Fruit fly (Drosophila melanogaster) whole organism, embryonic: ENCODE results near the gene Lst8.

Experiments
- CG12219 ChIP-seq: fragments of 200-800 bp; sonication (Bioruptor generic); optimal IDR thresholded peaks from 3 replicates; lab custom pipeline; 2018; ENCODE audit warnings: missing biosample characterization, mild to moderate bottlenecking, missing genetic modification characterization
- CG1233 ChIP-seq: fragments of 200-800 bp; sonication (Bioruptor generic); optimal IDR thresholded peaks from 4 replicates; lab custom pipeline; 2018; ENCODE audit warnings: missing biosample characterization, mild to moderate bottlenecking, missing genetic modification characterization
- CG14965 ChIP-seq: fragments of 200-800 bp; sonication (Bioruptor generic); optimal IDR thresholded peaks from 2 replicates; lab custom pipeline; 2016; ENCODE audit warnings: missing biosample characterization, missing genetic modification characterization, borderline replicate concordance
- CG18262 ChIP-seq: fragments of 200-800 bp; optimal IDR thresholded peaks from 3 replicates; lab custom pipeline; 2019; ENCODE audit warnings: missing biosample characterization, mild to moderate bottlenecking, missing genetic modification characterization, moderate library complexity
- CG18764 ChIP-seq: fragments of 200-800 bp; sonication (Bioruptor generic); optimal IDR thresholded peaks from 3 replicates; lab custom pipeline; 2016; ENCODE audit warnings: missing biosample characterization, missing genetic modification characterization
- CG2120 ChIP-seq: fragments of 200-800 bp; sonication (Bioruptor generic); optimal IDR thresholded peaks from 3 replicates; lab custom pipeline; 2016; ENCODE audit warnings: missing biosample characterization, missing genetic modification characterization
- CG2129 ChIP-seq: fragments of 200-800 bp; sonication (Bioruptor generic); IDR thresholded peaks from 2 replicates; pipeline ENCODE4 v1.3.6; 2022; ENCODE audit warnings: missing biosample characterization, missing genetic modification characterization; ENCODE audit not compliant: partially characterized antibody
- CG2202 ChIP-seq: fragments of 200-800 bp; sonication (Bioruptor generic); optimal IDR thresholded peaks from 2 replicates; lab custom pipeline; 2018; ENCODE audit warnings: missing biosample characterization, mild to moderate bottlenecking, missing genetic modification characterization
- CG34422 ChIP-seq: fragments of 200-800 bp; sonication (Bioruptor generic); IDR thresholded peaks from 3 replicates; pipeline ENCODE4 v1.3.6; 2022; ENCODE audit warnings: missing biosample characterization, missing genetic modification characterization
- CG6175 ChIP-seq: fragments of 200-800 bp; sonication (Bioruptor generic); IDR thresholded peaks from 3 replicates; pipeline ENCODE4 v1.3.6; 2022; ENCODE audit warnings: missing biosample characterization, missing genetic modification characterization
- CG6813 ChIP-seq: fragments of 200-800 bp; sonication (Bioruptor generic); optimal IDR thresholded peaks from 2 replicates; lab custom pipeline; 2017; ENCODE audit warnings: missing biosample characterization, missing genetic modification characterization, mild to moderate bottlenecking, moderate library complexity, missing genetic modification reagents
- CG8765 ChIP-seq: fragments of 200-800 bp; sonication (Bioruptor generic); IDR thresholded peaks from 2 replicates; pipeline ENCODE4 v1.3.6; 2022; ENCODE audit warnings: missing biosample characterization, missing genetic modification characterization
- CG9215 ChIP-seq: fragments of 200-800 bp; sonication (Bioruptor generic); IDR thresholded peaks from 2 replicates; pipeline ENCODE4 v1.3.6; 2022; ENCODE audit warnings: missing biosample characterization, missing genetic modification characterization
- CG9817 ChIP-seq: fragments of 200-800 bp; sonication (Bioruptor generic); optimal IDR thresholded peaks from 2 replicates; lab custom pipeline; 2018; ENCODE audit warnings: missing biosample characterization, mild to moderate bottlenecking, missing genetic modification characterization, moderate library complexity
- D ChIP-seq, 2 experiments: fragments of 200-800 bp in 1 of 2; fragments of >200 bp in 1 of 2; sonication (Bioruptor generic) in 1 of 2; optimal IDR thresholded peaks; 2 replicates in 1 of 2; 3 replicates in 1 of 2; lab custom pipeline; 2017; ENCODE audit warnings: mild to moderate bottlenecking in 1 of 2, missing biosample characterization in 1 of 2, missing genetic modification characterization in 1 of 2, missing genetic modification reagents in 1 of 2
- Ets97D ChIP-seq: fragments of 200-800 bp; sonication (Bioruptor generic); optimal IDR thresholded peaks from 3 replicates; lab custom pipeline; 2016; ENCODE audit warnings: missing biosample characterization, missing genetic modification characterization
- Fer2 ChIP-seq: fragments of 200-800 bp; sonication (Bioruptor generic); optimal IDR thresholded peaks from 2 replicates; lab custom pipeline; 2018; ENCODE audit warnings: missing biosample characterization, mild to moderate bottlenecking, missing genetic modification characterization, moderate library complexity
- HLH3B ChIP-seq: fragments of 200-800 bp; sonication (Bioruptor generic); IDR thresholded peaks from 2 replicates; pipeline ENCODE4 v1.3.6; 2022; ENCODE audit warnings: missing biosample characterization, missing genetic modification characterization
- Hmx ChIP-seq: fragments of 200-800 bp; sonication (Bioruptor generic); optimal IDR thresholded peaks from 2 replicates; lab custom pipeline; 2016; ENCODE audit warnings: missing biosample characterization, missing genetic modification characterization
- Hr78 ChIP-seq, 2 experiments: fragments of 200-800 bp in 1 of 2; fragments of >200 bp in 1 of 2; sonication (Bioruptor generic) in 1 of 2; optimal IDR thresholded peaks; 2 replicates each; lab custom pipeline; 2017 to 2019; ENCODE audit warnings: missing biosample characterization in 2 of 2, missing genetic modification characterization in 2 of 2, mild to moderate bottlenecking in 1 of 2, moderate library complexity in 1 of 2
- MTF-1 ChIP-seq: fragments of 200-800 bp; sonication (Bioruptor generic); optimal IDR thresholded peaks from 2 replicates; lab custom pipeline; 2018; ENCODE audit warnings: missing biosample characterization, mild to moderate bottlenecking, missing genetic modification characterization, borderline replicate concordance
- Mes4 ChIP-seq: fragments of 200-800 bp; sonication (Bioruptor generic); optimal IDR thresholded peaks from 2 replicates; lab custom pipeline; 2016; ENCODE audit warnings: missing biosample characterization, missing genetic modification characterization
- al ChIP-seq: fragments of 200-800 bp; sonication (Bioruptor generic); IDR thresholded peaks from 2 replicates; pipeline ENCODE4 v1.3.6; 2022; ENCODE audit warnings: missing biosample characterization, missing genetic modification characterization
- chm ChIP-seq: fragments of 200-800 bp; sonication (Bioruptor generic); IDR thresholded peaks from 2 replicates; pipeline ENCODE4 v1.3.6; 2022; ENCODE audit warnings: missing biosample characterization, missing genetic modification characterization
- da ChIP-seq: fragments of 200-800 bp; sonication (Bioruptor generic); optimal IDR thresholded peaks from 2 replicates; lab custom pipeline; 2016; ENCODE audit warnings: missing biosample characterization, missing genetic modification characterization
- eve ChIP-seq, 2 experiments: fragments of >200 bp; optimal IDR thresholded peaks; 2 replicates each; lab custom pipeline; 2017; ENCODE audit warnings: missing biosample characterization in 2 of 2, missing genetic modification characterization in 2 of 2
- fd96Cb ChIP-seq: fragments of 200-800 bp; sonication (Bioruptor generic); optimal IDR thresholded peaks from 2 replicates; lab custom pipeline; 2018; ENCODE audit warnings: missing biosample characterization, mild to moderate bottlenecking, missing genetic modification characterization, moderate library complexity
- gsb-n ChIP-seq: fragments of 200-800 bp; sonication (Bioruptor generic); optimal IDR thresholded peaks from 3 replicates; lab custom pipeline; 2018; ENCODE audit warnings: missing biosample characterization, mild to moderate bottlenecking, missing genetic modification characterization
- hth ChIP-seq: fragments of >200 bp; optimal IDR thresholded peaks from 2 replicates; lab custom pipeline; 2017; ENCODE audit warnings: inconsistent platforms
- lilli ChIP-seq: fragments of 200-800 bp; sonication (Bioruptor generic); optimal IDR thresholded peaks from 3 replicates; lab custom pipeline; 2016; ENCODE audit warnings: missing biosample characterization, missing genetic modification characterization
- p53 ChIP-seq: fragments of 200-800 bp; sonication (Bioruptor generic); optimal IDR thresholded peaks from 2 replicates; lab custom pipeline; 2016; ENCODE audit warnings: missing biosample characterization, missing genetic modification characterization
- pros ChIP-seq: fragments of 200-800 bp; sonication (Bioruptor generic); optimal IDR thresholded peaks from 3 replicates; lab custom pipeline; 2019; ENCODE audit warnings: missing biosample characterization, mild to moderate bottlenecking, missing genetic modification characterization, moderate library complexity
- so ChIP-seq: fragments of 200-800 bp; sonication (Bioruptor generic); IDR thresholded peaks from 3 replicates; pipeline ENCODE4 v1.3.6; 2022; ENCODE audit warnings: missing biosample characterization, missing genetic modification characterization
- stc ChIP-seq: fragments of 200-800 bp; sonication (Bioruptor generic); IDR thresholded peaks from 2 replicates; pipeline ENCODE4 v1.3.6; 2022; ENCODE audit warnings: missing biosample characterization, missing genetic modification characterization
- stwl ChIP-seq: fragments of 200-800 bp; sonication (Bioruptor generic); optimal IDR thresholded peaks from 3 replicates; lab custom pipeline; 2018; ENCODE audit warnings: missing biosample characterization, mild to moderate bottlenecking, missing genetic modification characterization, moderate library complexity
- vnd ChIP-seq: fragments of 200-800 bp; sonication (Bioruptor generic); IDR thresholded peaks from 3 replicates; pipeline ENCODE4 v1.3.6; 2022; ENCODE audit warnings: missing biosample characterization, missing genetic modification characterization; ENCODE audit not compliant: partially characterized antibody
- zf30C ChIP-seq: fragments of 200-800 bp; sonication (Bioruptor generic); optimal IDR thresholded peaks from 3 replicates; lab custom pipeline; 2018; ENCODE audit warnings: missing biosample characterization, mild to moderate bottlenecking, missing genetic modification characterization
- zfh2 ChIP-seq: fragments of 200-800 bp; sonication (Bioruptor generic); optimal IDR thresholded peaks from 2 replicates; lab custom pipeline; 2016; ENCODE audit warnings: missing biosample characterization, missing genetic modification characterization

Gene Lst8

DNA sequence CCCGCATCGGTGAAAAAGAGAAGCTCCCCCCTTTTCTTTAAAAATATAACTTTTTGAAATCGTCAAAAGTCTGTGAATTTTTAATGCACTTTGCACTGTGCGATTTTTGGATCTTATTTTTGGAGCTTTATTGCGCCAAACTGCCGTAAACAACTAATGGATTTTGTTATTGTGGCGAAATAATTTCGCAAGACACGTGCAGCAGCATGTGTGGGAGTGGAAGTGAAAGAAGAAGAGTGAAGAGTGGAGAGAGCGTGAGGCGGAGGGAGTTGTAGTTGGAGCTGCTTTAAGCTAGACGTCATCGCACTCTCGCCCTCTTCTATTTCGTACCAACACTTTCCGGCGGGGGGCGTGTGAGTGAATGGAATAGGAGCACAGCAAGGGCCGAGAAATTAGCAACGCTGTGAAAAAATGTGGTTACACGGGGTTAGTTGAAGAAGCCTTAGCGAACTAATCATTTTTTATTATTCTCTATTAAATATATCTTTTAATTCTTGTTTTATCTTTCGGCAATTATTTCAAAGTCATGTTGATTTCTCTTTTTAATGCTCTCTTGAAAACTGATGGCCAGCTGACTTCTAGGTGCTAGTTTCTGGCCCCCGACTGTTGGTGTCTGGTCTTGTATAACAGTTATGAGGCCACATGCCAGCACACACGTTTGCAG, 22.2 kb downstream of the Lst8 start (continued):
- peak in 1 of 2 experiments; percentile 83 for TF ChIP-seq Hr78 (GFP tag; optimal IDR thresholded peaks at IDR 0.05; lab: Kevin White, UChicago)
- TF ChIP-seq CG18764 (GFP tag; lab: Kevin White, UChicago), result peak; percentile 80
- TF ChIP-seq vnd, result no peak
- TF ChIP-seq CG1233, result peak; percentile 91
- peak; percentile 22 for TF ChIP-seq Ets97D (GFP tag; lab: Kevin White, UChicago)
- peak; percentile 94 for TF ChIP-seq CG9817 (tag; lab: Kevin White, UChicago)
- peak; percentile 86 for TF ChIP-seq CG2202 (tag; lab: Kevin White, UChicago)
- TF ChIP-seq CG12219 (GFP tag; lab: Kevin White, UChicago), result peak; percentile 94
- TF ChIP-seq CG6175 (GFP tag; lab: Robert Waterston, UW), result peak; percentile 81
- TF ChIP-seq MTF-1, result peak; percentile 76
- TF ChIP-seq zf30C (GFP tag; lab: Kevin White, UChicago), result no peak
- TF ChIP-seq Hmx (GFP tag; lab: Kevin White, UChicago), result peak; percentile 72
- peak; percentile 93 for TF ChIP-seq CG34422 (GFP tag; lab: Robert Waterston, UW)
- TF ChIP-seq CG18262 (tag; lab: Kevin White, UChicago), result peak; percentile 95
- TF ChIP-seq CG14965 (GFP tag; lab: Kevin White, UChicago), result no peak
- TF ChIP-seq p53 (GFP tag; lab: Kevin White, UChicago), result no peak
- TF ChIP-seq Mes4 (GFP tag; lab: Kevin White, UChicago), result peak; percentile 54
- TF ChIP-seq al (GFP tag; lab: Robert Waterston, UW), result peak; percentile 90
- TF ChIP-seq so (GFP tag; lab: Robert Waterston, UW), result peak; percentile 95
- no peak for TF ChIP-seq D (optimal IDR thresholded peaks at IDR 0.05; lab: Kevin White, UChicago)
- TF ChIP-seq D (GFP tag; optimal IDR thresholded peaks at IDR 0.05; lab: Kevin White, UChicago), result peak; percentile 93
- peak; percentile 95 for TF ChIP-seq CG6813 (GFP tag; lab: Kevin White, UChicago)
- peak; percentile 93 for TF ChIP-seq CG9215 (GFP tag; lab: Robert Waterston, UW)
- no peak for TF ChIP-seq da (GFP tag; lab: Kevin White, UChicago)
- TF ChIP-seq stwl (tag; lab: Kevin White, UChicago), result no peak
- peak; percentile 92 for TF ChIP-seq HLH3B (GFP tag; lab: Robert Waterston, UW)
- no peak for TF ChIP-seq CG2129 (GFP tag; lab: Robert Waterston, UW)
- TF ChIP-seq hth (lab: Kevin White, UChicago), result no peak
- TF ChIP-seq pros, result no peak
- TF ChIP-seq CG8765 (GFP tag; lab: Robert Waterston, UW), result peak; percentile 63; the same call in 1 of the 2 replicates
- TF ChIP-seq fd96Cb (tag; lab: Kevin White, UChicago), result peak; percentile 90
- peak; percentile 70 for TF ChIP-seq zfh2
- TF ChIP-seq lilli (GFP tag; lab: Kevin White, UChicago), result peak; percentile 90
- peak in 1 of 2 experiments; percentile 95 for TF ChIP-seq eve (GFP tag; optimal IDR thresholded peaks at IDR 0.05; lab: Kevin White, UChicago)
- peak; percentile 93 for TF ChIP-seq chm (GFP tag; lab: Robert Waterston, UW)
- peak; percentile 91 for TF ChIP-seq gsb-n (tag; lab: Kevin White, UChicago)
- TF ChIP-seq Fer2, result peak; percentile 85
- TF ChIP-seq CG2120, result peak; percentile 90
- TF ChIP-seq stc (GFP tag; lab: Robert Waterston, UW), result peak; percentile 93
